Worm (Caenorhabditis elegans): ENCODE results near the gene B0244.15.

The B0244.15 gene

DNA sequence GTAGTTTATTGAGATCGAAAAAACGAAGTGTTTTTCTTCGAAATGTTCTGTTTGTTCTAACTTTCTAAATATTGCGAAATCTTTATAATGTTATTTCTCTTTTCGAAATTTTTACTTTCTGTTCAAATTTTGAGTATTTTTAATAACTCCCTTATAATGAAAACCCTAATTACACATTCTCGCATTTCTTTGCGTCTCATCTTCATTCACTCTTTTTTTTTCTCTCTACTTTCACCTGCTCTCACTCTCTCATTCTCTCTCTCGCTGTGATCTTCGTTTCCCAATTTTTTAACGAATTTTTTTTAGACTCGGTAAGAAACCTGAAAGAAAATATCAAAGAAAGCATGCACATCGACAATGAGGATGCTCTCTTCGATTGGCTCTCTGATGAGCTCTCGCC lies 31.9 kb upstream of the B0244.15 start, which contains the start of gene rbm-26:
Gene rbm-26 (plus strand): TSS at position 301 of the 400 bp plus-strand sequence.
- TF ChIP-seq unc-55 (GFP tag; optimal IDR thresholded peaks at IDR 0.05): peak; percentile 24
- TF ChIP-seq lin-13 (GFP tag; optimal IDR thresholded peaks at IDR 0.05): no peak

DNA sequence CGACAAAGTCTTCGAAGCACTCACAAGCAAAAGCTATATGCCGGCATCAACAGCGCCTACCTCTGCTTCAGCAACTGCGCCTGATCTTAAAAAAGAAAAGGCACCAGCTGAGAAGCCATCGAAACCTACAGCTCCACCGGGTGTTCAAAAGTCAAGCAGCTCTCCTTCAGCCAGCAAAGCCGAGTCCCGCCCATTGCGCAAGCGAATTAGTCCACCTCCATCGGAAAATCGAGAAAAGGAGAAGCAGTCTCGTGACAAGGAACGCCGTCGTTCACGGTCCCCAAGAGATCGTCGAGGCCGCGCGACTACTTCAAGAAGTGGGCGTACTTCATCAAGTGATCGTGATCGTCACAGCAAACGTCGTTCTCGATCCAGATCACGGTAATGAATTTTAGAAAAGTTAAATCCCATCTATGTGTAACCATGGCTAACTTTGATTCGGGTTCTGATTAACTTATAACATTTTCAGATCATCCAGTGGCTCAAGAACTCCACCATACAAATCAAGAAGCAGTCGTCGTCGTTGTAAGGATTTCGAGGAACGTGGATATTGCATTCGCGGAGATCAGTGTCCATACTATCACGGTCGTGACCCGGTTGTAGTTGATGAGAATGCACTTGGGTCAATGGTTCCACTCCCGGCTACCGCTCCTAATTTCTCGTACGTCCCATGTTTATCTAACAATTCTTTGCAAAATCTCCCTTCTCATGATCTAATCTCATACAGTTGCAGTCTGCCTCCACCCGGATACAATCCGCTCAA lies 31.1 kb upstream of the B0244.15 start:
- TF ChIP-seq nhr-21 (tag; optimal IDR thresholded peaks at IDR 0.05): no peak
- no peak for TF ChIP-seq F13H6.1 (tag; optimal IDR thresholded peaks at IDR 0.05)
- no peak for TF ChIP-seq nhr-25 (tag; optimal IDR thresholded peaks at IDR 0.05)
- no peak for TF ChIP-seq nhr-23 (tag; optimal IDR thresholded peaks at IDR 0.05)
- no peak for TF ChIP-seq sem-4 (tag; optimal IDR thresholded peaks at IDR 0.05)
- TF ChIP-seq nhr-11 (tag; optimal IDR thresholded peaks at IDR 0.05): no peak
- TF ChIP-seq unc-62 (GFP tag; optimal IDR thresholded peaks at IDR 0.05): no peak
- TF ChIP-seq C34F6.9 (tag; optimal IDR thresholded peaks at IDR 0.05): no peak

DNA sequence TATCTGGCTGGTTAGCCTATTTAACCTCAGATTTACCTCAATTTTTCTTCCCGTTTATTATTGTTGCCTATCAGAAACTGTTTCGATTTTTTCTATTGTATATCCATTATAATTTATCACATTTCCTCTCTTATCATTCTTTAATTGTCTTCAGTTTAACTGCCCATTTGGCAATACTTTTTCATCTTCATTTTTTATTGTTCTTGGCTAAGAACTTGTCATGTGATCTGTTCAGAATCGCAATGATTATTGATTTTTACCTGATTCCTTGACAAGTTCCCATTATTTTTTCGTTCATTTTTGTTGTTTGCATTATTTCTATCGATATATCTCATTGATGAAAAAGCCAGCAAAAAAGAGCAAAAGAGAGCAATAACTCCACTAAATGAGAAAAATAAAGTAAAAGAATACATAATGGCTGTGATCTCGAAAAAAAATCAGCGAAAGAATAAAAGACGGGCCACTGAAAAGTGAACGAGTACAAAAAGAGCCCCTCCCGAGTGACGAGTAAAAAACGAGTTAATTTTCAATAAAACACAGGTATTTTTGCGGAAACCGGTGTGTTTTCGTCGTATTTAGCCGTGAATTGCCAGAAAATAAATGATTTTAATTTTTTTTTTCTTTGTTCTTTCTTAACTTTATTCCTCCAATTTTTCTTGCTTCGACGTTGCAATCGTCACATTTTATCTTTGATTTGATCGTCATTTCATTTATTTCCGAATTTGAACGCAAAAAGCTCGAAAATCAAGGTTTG lies 28.8 kb upstream of the B0244.15 start, which contains the start of gene arf-1:
Gene arf-1 (plus strand): TSS at position 657 of the 754 bp plus-strand sequence.
- no peak for TF ChIP-seq ztf-4 (tag; optimal IDR thresholded peaks at IDR 0.05)
- no peak for TF ChIP-seq mab-5 (tag; optimal IDR thresholded peaks at IDR 0.05)
- TF ChIP-seq lin-13 (GFP tag; optimal IDR thresholded peaks at IDR 0.05): no peak
- no peak for TF ChIP-seq unc-62 (GFP tag; optimal IDR thresholded peaks at IDR 0.05)

DNA sequence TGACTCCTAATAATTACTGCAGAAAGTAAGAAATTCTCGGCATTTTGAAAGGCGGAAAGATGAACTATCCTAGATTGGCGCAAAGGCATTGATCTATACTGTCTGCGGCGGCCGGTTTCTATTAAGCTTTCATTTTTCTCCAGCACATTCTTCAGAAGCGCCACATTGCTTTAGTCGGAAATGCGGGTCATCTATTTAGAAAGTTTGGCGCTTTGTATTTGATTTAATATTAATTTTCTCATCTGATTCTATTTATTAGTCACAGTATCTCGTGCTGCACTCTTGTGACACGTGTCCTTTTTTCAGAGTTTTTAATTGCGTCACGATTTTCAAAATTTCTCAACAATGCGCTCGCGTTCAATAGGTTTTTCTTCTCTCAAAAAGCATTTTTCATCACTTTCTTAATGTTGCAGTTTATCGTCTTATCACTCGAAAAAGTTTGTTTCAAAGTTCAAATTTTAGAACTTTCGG lies 28.2 kb upstream of the B0244.15 start:
- TF ChIP-seq nhr-6 (tag; optimal IDR thresholded peaks at IDR 0.05) (peak; percentile 16), sma-9 (GFP tag; optimal IDR thresholded peaks at IDR 0.05) (peak; percentile 2), sma-9 (tag; optimal IDR thresholded peaks at IDR 0.05) (no peak), dmd-4 (tag; optimal IDR thresholded peaks at IDR 0.05) (no peak), mab-5 (tag; optimal IDR thresholded peaks at IDR 0.05) (no peak), ama-1 (optimal IDR thresholded peaks at IDR 0.05) (no peak)

DNA sequence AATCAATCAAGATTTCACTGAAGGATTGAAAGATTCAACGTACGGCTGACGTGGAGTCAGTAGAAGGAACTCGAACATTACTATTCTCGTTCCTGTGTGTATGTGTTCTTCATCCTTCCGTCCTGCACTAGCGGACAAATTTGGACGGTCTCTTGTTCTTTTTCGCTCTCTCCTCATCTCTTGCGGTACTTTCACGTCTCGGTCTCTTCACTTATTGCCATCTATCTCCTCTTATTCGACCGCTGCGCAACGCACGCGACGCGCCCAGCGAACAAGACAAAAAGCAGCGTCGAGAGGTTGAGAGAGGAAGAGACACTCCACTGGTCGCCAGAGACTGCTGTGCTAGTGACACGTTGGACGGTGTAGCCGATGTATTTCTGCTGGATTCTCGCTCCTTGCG lies 27.7 kb upstream of the B0244.15 start:
- TF ChIP-seq unc-39 (tag; optimal IDR thresholded peaks at IDR 0.05): no peak
- peak; percentile 26 for TF ChIP-seq egl-27 (tag; optimal IDR thresholded peaks at IDR 0.05)
- peak; percentile 60 for TF ChIP-seq nhr-25 (tag; optimal IDR thresholded peaks at IDR 0.05)
- TF ChIP-seq alr-1 (tag; optimal IDR thresholded peaks at IDR 0.05): no peak
- no peak for TF ChIP-seq nhr-77 (tag; optimal IDR thresholded peaks at IDR 0.05)
- peak; percentile 83 for TF ChIP-seq unc-55 (GFP tag; optimal IDR thresholded peaks at IDR 0.05)
- TF ChIP-seq mab-5 (tag; optimal IDR thresholded peaks at IDR 0.05): no peak
- no peak for TF ChIP-seq elt-3 (tag; optimal IDR thresholded peaks at IDR 0.05)
- no peak for TF ChIP-seq nhr-11 (tag; optimal IDR thresholded peaks at IDR 0.05)
- no peak for TF ChIP-seq ztf-11 (tag; optimal IDR thresholded peaks at IDR 0.05)
- no peak for TF ChIP-seq lin-39 (tag; optimal IDR thresholded peaks at IDR 0.05)
- TF ChIP-seq blmp-1 (tag; optimal IDR thresholded peaks at IDR 0.05; ENCODE audit: insufficient read depth): peak; percentile 24
- TF ChIP-seq nhr-21 (tag; optimal IDR thresholded peaks at IDR 0.05): peak; percentile 73
- peak; percentile 51 for TF ChIP-seq crh-2 (tag; optimal IDR thresholded peaks at IDR 0.05)
- no peak for TF ChIP-seq nhr-10 (tag; optimal IDR thresholded peaks at IDR 0.05)
- peak; percentile 12 for TF ChIP-seq lin-13 (GFP tag; optimal IDR thresholded peaks at IDR 0.05)
- TF ChIP-seq nhr-12 (tag; optimal IDR thresholded peaks at IDR 0.05): no peak
- TF ChIP-seq snpc-4 (tag; optimal IDR thresholded peaks at IDR 0.05): peak; percentile 26
- peak; percentile 75 for TF ChIP-seq F13H6.1 (tag; optimal IDR thresholded peaks at IDR 0.05)
- TF ChIP-seq mbf-1 (tag; optimal IDR thresholded peaks at IDR 0.05): no peak
- TF ChIP-seq aly-2 (tag; optimal IDR thresholded peaks at IDR 0.05): no peak
- peak; percentile 34 for TF ChIP-seq sma-3 (GFP tag; optimal IDR thresholded peaks at IDR 0.05)
- peak; percentile 88 for TF ChIP-seq nhr-129 (tag; optimal IDR thresholded peaks at IDR 0.05)
- TF ChIP-seq zag-1 (tag; optimal IDR thresholded peaks at IDR 0.05): no peak
- peak in 1 of 2 experiments; percentile 64 for TF ChIP-seq lsy-2 (tag; optimal IDR thresholded peaks at IDR 0.05)
- peak; percentile 63 to 68 for TF ChIP-seq mdl-1 (tag; optimal IDR thresholded peaks at IDR 0.05)
- TF ChIP-seq ztf-4 (tag; optimal IDR thresholded peaks at IDR 0.05): peak; percentile 7
- TF ChIP-seq nhr-237 (tag; optimal IDR thresholded peaks at IDR 0.05): no peak
- no peak for TF ChIP-seq ceh-82 (tag; optimal IDR thresholded peaks at IDR 0.05)
- TF ChIP-seq sem-4 (tag; optimal IDR thresholded peaks at IDR 0.05): peak; percentile 62
- peak; percentile 54 for TF ChIP-seq fos-1 (tag; optimal IDR thresholded peaks at IDR 0.05)
- TF ChIP-seq C34F6.9 (tag; optimal IDR thresholded peaks at IDR 0.05): peak; percentile 87
- TF ChIP-seq elt-1 (tag; optimal IDR thresholded peaks at IDR 0.05): no peak
- no peak for TF ChIP-seq nhr-6 (tag; optimal IDR thresholded peaks at IDR 0.05)
- no peak for TF ChIP-seq gmeb-1 (tag; optimal IDR thresholded peaks at IDR 0.05)
- TF ChIP-seq nhr-23 (tag; optimal IDR thresholded peaks at IDR 0.05): no peak
- peak; percentile 84 for TF ChIP-seq lin-11 (tag; optimal IDR thresholded peaks at IDR 0.05)
